Fruit fly (Drosophila melanogaster) whole organism, adult: ENCODE results near the gene shv.

ENCODE experiments used
- CG11617 ChIP-seq: fragments of 200-800 bp; sonication (Bioruptor generic); optimal IDR thresholded peaks from 2 replicates; lab custom pipeline; 2017; ENCODE audit warnings: mild to moderate bottlenecking, missing biosample characterization, missing genetic modification reagents, missing genetic modification characterization
- CG12768 ChIP-seq: fragments of 200-800 bp; sonication (Bioruptor generic); optimal IDR thresholded peaks from 2 replicates; lab custom pipeline; 2017; ENCODE audit warnings: missing biosample characterization, missing genetic modification characterization, mild to moderate bottlenecking, moderate library complexity, missing genetic modification reagents
- CG14711 ChIP-seq: fragments of 200-800 bp; sonication (Bioruptor generic); optimal IDR thresholded peaks from 2 replicates; lab custom pipeline; 2018; ENCODE audit warnings: missing biosample characterization, mild to moderate bottlenecking, missing genetic modification characterization, moderate library complexity
- CG1620 ChIP-seq: fragments of 200-800 bp; sonication (Bioruptor generic); optimal IDR thresholded peaks from 2 replicates; lab custom pipeline; 2016; ENCODE audit warnings: missing biosample characterization, missing genetic modification characterization
- CG33017 ChIP-seq: fragments of 200-800 bp; sonication (Bioruptor generic); optimal IDR thresholded peaks from 2 replicates; lab custom pipeline; 2018; ENCODE audit warnings: missing biosample characterization, mild to moderate bottlenecking, missing genetic modification characterization, moderate library complexity
- CG5204 ChIP-seq: fragments of 200-800 bp; sonication (Bioruptor generic); optimal IDR thresholded peaks from 2 replicates; lab custom pipeline; 2016; ENCODE audit warnings: missing biosample characterization, missing genetic modification characterization
- CG7045 ChIP-seq: fragments of 200-800 bp; sonication (Bioruptor generic); optimal IDR thresholded peaks from 2 replicates; lab custom pipeline; 2017; ENCODE audit warnings: missing biosample characterization, mild to moderate bottlenecking, missing genetic modification characterization
- CG7101 ChIP-seq: fragments of 200-800 bp; sonication (Bioruptor generic); optimal IDR thresholded peaks from 2 replicates; lab custom pipeline; 2018; ENCODE audit warnings: missing biosample characterization, mild to moderate bottlenecking, missing genetic modification characterization, moderate library complexity
- Clk ChIP-seq: fragments of 200-800 bp; sonication (Bioruptor generic); optimal IDR thresholded peaks from 2 replicates; lab custom pipeline; 2017; ENCODE audit warnings: missing biosample characterization, missing genetic modification characterization
- Crg-1 ChIP-seq: fragments of 200-800 bp; sonication (Bioruptor generic); optimal IDR thresholded peaks from 2 replicates; lab custom pipeline; 2016; ENCODE audit warnings: missing biosample characterization, missing genetic modification characterization
- Hr96 ChIP-seq: fragments of 200-800 bp; sonication (Bioruptor generic); optimal IDR thresholded peaks from 2 replicates; lab custom pipeline; 2016; ENCODE audit warnings: missing biosample characterization, missing genetic modification characterization
- Mnt ChIP-seq: fragments of 200-800 bp; sonication (Bioruptor generic); optimal IDR thresholded peaks from 2 replicates; lab custom pipeline; 2016; ENCODE audit warnings: missing biosample characterization, mild to moderate bottlenecking, missing genetic modification characterization
- bab1 ChIP-seq: fragments of 200-800 bp; sonication (Bioruptor generic); optimal IDR thresholded peaks from 3 replicates; lab custom pipeline; 2019; ENCODE audit warnings: missing biosample characterization, mild to moderate bottlenecking, missing genetic modification characterization, moderate library complexity
- cic ChIP-seq: fragments of 200-800 bp; sonication (Bioruptor generic); optimal IDR thresholded peaks from 2 replicates; lab custom pipeline; 2017; ENCODE audit warnings: missing biosample characterization, mild to moderate bottlenecking, missing genetic modification characterization, moderate library complexity
- cnc ChIP-seq, 2 experiments: fragments of >200 bp; optimal IDR thresholded peaks; 2 replicates each; lab custom pipeline; 2017
- kay ChIP-seq: fragments of 200-800 bp; sonication (Bioruptor generic); peaks from one replicate; lab custom pipeline; 2016; ENCODE audit warnings: missing biosample characterization, missing genetic modification characterization, borderline replicate concordance
- ovo ChIP-seq: fragments of 200-800 bp; sonication (Bioruptor generic); optimal IDR thresholded peaks from 2 replicates; lab custom pipeline; 2016; ENCODE audit warnings: missing biosample characterization, missing genetic modification characterization
- pad ChIP-seq: fragments of 200-800 bp; sonication (Bioruptor generic); optimal IDR thresholded peaks from 3 replicates; lab custom pipeline; 2017; ENCODE audit warnings: missing biosample characterization, missing genetic modification characterization, mild to moderate bottlenecking, moderate library complexity, missing genetic modification reagents
- tj ChIP-seq: fragments of 200-800 bp; sonication (Bioruptor generic); optimal IDR thresholded peaks from 3 replicates; lab custom pipeline; 2017; ENCODE audit warnings: missing biosample characterization, mild to moderate bottlenecking, missing genetic modification characterization, moderate library complexity
- toe ChIP-seq: fragments of 200-800 bp; sonication (Bioruptor generic); optimal IDR thresholded peaks from 2 replicates; lab custom pipeline; 2016; ENCODE audit warnings: missing biosample characterization, missing genetic modification characterization

shv gene

dm6 chr2L:471021-471479 is 18.1 kb downstream of the shv start:
- TF ChIP-seq tj (GFP tag; lab: Kevin White, UChicago) (peak; percentile 79), Crg-1 (GFP tag; lab: Kevin White, UChicago) (peak; percentile 31), Mnt (no peak), CG7101 (tag; lab: Kevin White, UChicago) (peak; percentile 85), cic (GFP tag; lab: Kevin White, UChicago) (peak; percentile 36), kay (GFP tag; lab: Kevin White, UChicago) (no peak), ovo (GFP tag; lab: Kevin White, UChicago) (peak; percentile 44), CG14711 (tag; lab: Kevin White, UChicago) (peak; percentile 80), CG12768 (GFP tag; lab: Kevin White, UChicago) (peak; percentile 66), CG7045 (GFP tag; lab: Kevin White, UChicago) (peak; percentile 66), toe (GFP tag; lab: Kevin White, UChicago) (peak; percentile 41), CG11617 (peak; percentile 86), bab1 (GFP tag; lab: Kevin White, UChicago) (peak; percentile 88), cnc (optimal IDR thresholded peaks at IDR 0.05; lab: Kevin White, UChicago) (no peak), Clk (GFP tag; lab: Kevin White, UChicago) (peak; percentile 34), CG1620 (GFP tag; lab: Kevin White, UChicago) (peak; percentile 14), CG5204 (GFP tag; lab: Kevin White, UChicago) (peak; percentile 60), Hr96 (GFP tag; lab: Kevin White, UChicago) (no peak), CG33017 (peak; percentile 78), pad (peak; percentile 55)

dm6 chr2L:472073-472590 is 19.2 kb downstream of the shv start, which contains the start of gene CG4297:
TSS of gene CG4297 (minus strand) at chr2L:472200.
- TF ChIP-seq cic (GFP tag; lab: Kevin White, UChicago) (peak; percentile 94), Hr96 (GFP tag; lab: Kevin White, UChicago) (peak; percentile 82), cnc (optimal IDR thresholded peaks at IDR 0.05; lab: Kevin White, UChicago) (no peak), CG7101 (tag; lab: Kevin White, UChicago) (peak; percentile 78), Mnt (peak; percentile 85), pad (peak; percentile 85), bab1 (GFP tag; lab: Kevin White, UChicago) (peak; percentile 77), ovo (GFP tag; lab: Kevin White, UChicago) (peak; percentile 93), tj (GFP tag; lab: Kevin White, UChicago) (peak; percentile 59), CG14711 (tag; lab: Kevin White, UChicago) (peak; percentile 66), CG1620 (GFP tag; lab: Kevin White, UChicago) (peak; percentile 59), toe (GFP tag; lab: Kevin White, UChicago) (peak; percentile 81), kay (GFP tag; lab: Kevin White, UChicago) (no peak), Crg-1 (GFP tag; lab: Kevin White, UChicago) (peak; percentile 61), CG12768 (GFP tag; lab: Kevin White, UChicago) (peak; percentile 84), CG7045 (GFP tag; lab: Kevin White, UChicago) (peak; percentile 87), Clk (GFP tag; lab: Kevin White, UChicago) (peak; percentile 85), CG5204 (GFP tag; lab: Kevin White, UChicago) (peak; percentile 75), CG11617 (peak; percentile 84), CG33017 (peak; percentile 76)

- TF ChIP-seq cnc (optimal IDR thresholded peaks at IDR 0.05; lab: Kevin White, UChicago), result no peak
- TF ChIP-seq kay (GFP tag; lab: Kevin White, UChicago), result peak; percentile 90
Observed at dm6 chr2L:472829-473228, 19.9 kb downstream of the shv start, which contains the start of gene MED15. TSS of gene MED15 (plus strand) at chr2L:473013.

dm6 chr2L:475920-476319 is 23.0 kb downstream of the shv start, which contains the start of gene ush:
TSS of gene ush (plus strand) at chr2L:476220.
- no peak for TF ChIP-seq Clk (GFP tag; lab: Kevin White, UChicago)
- no peak for TF ChIP-seq toe (GFP tag; lab: Kevin White, UChicago)
- no peak for TF ChIP-seq CG1620 (GFP tag; lab: Kevin White, UChicago)
- no peak for TF ChIP-seq cnc (optimal IDR thresholded peaks at IDR 0.05; lab: Kevin White, UChicago)
- no peak for TF ChIP-seq cic (GFP tag; lab: Kevin White, UChicago)
- TF ChIP-seq pad, result no peak
- no peak for TF ChIP-seq ovo (GFP tag; lab: Kevin White, UChicago)
- TF ChIP-seq CG7101 (tag; lab: Kevin White, UChicago), result no peak
- no peak for TF ChIP-seq CG5204 (GFP tag; lab: Kevin White, UChicago)
- TF ChIP-seq kay (GFP tag; lab: Kevin White, UChicago), result no peak
- no peak for TF ChIP-seq CG33017
- no peak for TF ChIP-seq CG14711 (tag; lab: Kevin White, UChicago)
- TF ChIP-seq Hr96 (GFP tag; lab: Kevin White, UChicago), result no peak
- no peak for TF ChIP-seq Mnt
- TF ChIP-seq CG7045 (GFP tag; lab: Kevin White, UChicago), result no peak
- TF ChIP-seq Crg-1 (GFP tag; lab: Kevin White, UChicago), result no peak
- TF ChIP-seq bab1 (GFP tag; lab: Kevin White, UChicago), result no peak
- TF ChIP-seq CG11617, result no peak
- no peak for TF ChIP-seq CG12768 (GFP tag; lab: Kevin White, UChicago)
- no peak for TF ChIP-seq tj (GFP tag; lab: Kevin White, UChicago)

dm6 chr2L:478173-478572 is 25.3 kb downstream of the shv start:
- TF ChIP-seq Mnt (no peak), CG12768 (GFP tag; lab: Kevin White, UChicago) (no peak), CG5204 (GFP tag; lab: Kevin White, UChicago) (no peak), cic (GFP tag; lab: Kevin White, UChicago) (no peak), Clk (GFP tag; lab: Kevin White, UChicago) (no peak), CG11617 (no peak), cnc (optimal IDR thresholded peaks at IDR 0.05; lab: Kevin White, UChicago) (no peak), toe (GFP tag; lab: Kevin White, UChicago) (no peak), kay (GFP tag; lab: Kevin White, UChicago) (no peak), Crg-1 (GFP tag; lab: Kevin White, UChicago) (no peak), bab1 (GFP tag; lab: Kevin White, UChicago) (no peak), CG14711 (tag; lab: Kevin White, UChicago) (no peak), ovo (GFP tag; lab: Kevin White, UChicago) (no peak), tj (GFP tag; lab: Kevin White, UChicago) (no peak), pad (no peak), CG1620 (GFP tag; lab: Kevin White, UChicago) (no peak), CG7101 (tag; lab: Kevin White, UChicago) (no peak), CG7045 (GFP tag; lab: Kevin White, UChicago) (no peak)
